Fruit fly (Drosophila melanogaster) whole organism, embryonic: ENCODE measurements around the gene CG9497.

Experiments
- Atf-2 ChIP-seq: fragments of 200-800 bp; sonication (Bioruptor generic); optimal IDR thresholded peaks from 2 replicates; lab custom pipeline; 2016; ENCODE audit warnings: missing biosample characterization, missing genetic modification characterization
- CG4707 ChIP-seq: fragments of 200-800 bp; sonication (Bioruptor generic); optimal IDR thresholded peaks from 2 replicates; lab custom pipeline; 2018; ENCODE audit warnings: missing biosample characterization, mild to moderate bottlenecking, missing genetic modification characterization, moderate library complexity
- CkIIα-i1 ChIP-seq: fragments of 200-800 bp; sonication (Bioruptor generic); IDR thresholded peaks from 2 replicates; pipeline ENCODE4 v1.3.6; 2022; ENCODE audit warnings: missing biosample characterization, missing genetic modification characterization
- ERR ChIP-seq: fragments of 200-800 bp; sonication (Bioruptor generic); optimal IDR thresholded peaks from 2 replicates; lab custom pipeline; 2016; ENCODE audit warnings: missing biosample characterization, missing genetic modification characterization
- Hmx ChIP-seq: fragments of 200-800 bp; sonication (Bioruptor generic); optimal IDR thresholded peaks from 2 replicates; lab custom pipeline; 2016; ENCODE audit warnings: missing biosample characterization, missing genetic modification characterization
- Hr3 ChIP-seq: fragments of 200-800 bp; sonication (Bioruptor generic); optimal IDR thresholded peaks from 3 replicates; lab custom pipeline; 2016; ENCODE audit warnings: missing biosample characterization, missing genetic modification characterization
- Ptx1 ChIP-seq: fragments of 200-800 bp; sonication (Bioruptor generic); IDR thresholded peaks from 2 replicates; pipeline ENCODE4 v1.3.6; 2022; ENCODE audit warnings: missing biosample characterization, missing genetic modification characterization
- bbx ChIP-seq: fragments of 200-800 bp; sonication (Bioruptor generic); IDR thresholded peaks from 2 replicates; pipeline ENCODE4 v1.3.6; 2022; ENCODE audit warnings: missing biosample characterization, missing genetic modification characterization; ENCODE audit not compliant: partially characterized antibody
- pzg ChIP-seq: fragments of 200-800 bp; sonication (Bioruptor generic); optimal IDR thresholded peaks from 3 replicates; lab custom pipeline; 2018; ENCODE audit warnings: missing biosample characterization, mild to moderate bottlenecking, missing genetic modification characterization, moderate library complexity
- repo ChIP-seq: fragments of 200-800 bp; sonication (Bioruptor generic); optimal IDR thresholded peaks from 2 replicates; lab custom pipeline; 2016; ENCODE audit warnings: missing biosample characterization, missing genetic modification characterization
- row ChIP-seq: fragments of 200-800 bp; sonication (Bioruptor generic); IDR thresholded peaks from 3 replicates; pipeline ENCODE4 v1.3.6; 2022; ENCODE audit warnings: missing biosample characterization, missing genetic modification characterization
- slou ChIP-seq: fragments of 200-800 bp; sonication (Bioruptor generic); optimal IDR thresholded peaks from 3 replicates; lab custom pipeline; 2016; ENCODE audit warnings: missing biosample characterization, missing genetic modification characterization

- TF ChIP-seq Atf-2 (GFP tag; lab: Kevin White, UChicago) (no peak), slou (GFP tag; lab: Kevin White, UChicago) (no peak), pzg (GFP tag; lab: Kevin White, UChicago) (no peak), CkIIα-i1 (no peak), Hmx (GFP tag; lab: Kevin White, UChicago) (no peak), repo (no peak), Hr3 (GFP tag; lab: Kevin White, UChicago) (no peak), CG4707 (no peak), row (GFP tag; lab: Robert Waterston, UW) (no peak), bbx (GFP tag; lab: Robert Waterston, UW) (no peak), ERR (GFP tag; lab: Kevin White, UChicago) (no peak), Ptx1 (GFP tag; lab: Robert Waterston, UW) (no peak)
Measured at dm6 chr2L:6308651-6309050, 39.6 kb downstream of the CG9497 start, which contains the start of the genes CG43922 and CG13984.
